Worm (Caenorhabditis elegans): Measurements from ENCODE around the gene Y17G7B.23.
A peak's percentile ranks its signal among the peaks of the same experiment; 100 is the strongest.

Y17G7B.23 gene

ce11 chrII:11974048-11974995, 24.7 kb upstream of the Y17G7B.23 start (continued):
- TF ChIP-seq ZK337.2 (GFP tag; IDR thresholded peaks at IDR 0.05) (no peak), zag-1 (tag; optimal IDR thresholded peaks at IDR 0.05) (no peak), skn-1 (tag; optimal IDR thresholded peaks at IDR 0.05) (no peak), fos-1 (tag; optimal IDR thresholded peaks at IDR 0.05) (no peak), nhr-11 (tag; optimal IDR thresholded peaks at IDR 0.05) (no peak), T26A8.4 (GFP tag; IDR thresholded peaks at IDR 0.05) (peak; percentile 67), dpl-1 (GFP tag; optimal IDR thresholded peaks at IDR 0.05) (no peak), ztf-11 (tag; optimal IDR thresholded peaks at IDR 0.05) (no peak), cey-2 (tag; optimal IDR thresholded peaks at IDR 0.05; ENCODE audit: borderline replicate concordance, insufficient read depth) (no peak), ctbp-1 (GFP tag; IDR thresholded peaks at IDR 0.05) (peak; percentile 6), arid-1 (GFP tag; conservative IDR thresholded peaks at IDR 0.05) (peak; percentile 62; the same call in 1 of the 2 replicates), nhr-42 (GFP tag; IDR thresholded peaks at IDR 0.05) (peak; percentile 49), ama-1 (optimal IDR thresholded peaks at IDR 0.05) (no peak), mes-2 (tag; optimal IDR thresholded peaks at IDR 0.05; ENCODE audit: poor library complexity, severe bottlenecking) (peak; percentile 41), spr-1 (tag; optimal IDR thresholded peaks at IDR 0.05) (no peak), mdt-29 (GFP tag; IDR thresholded peaks at IDR 0.05) (peak; percentile 37; the same call in 1 of the 2 replicates), php-3 (GFP tag; IDR thresholded peaks at IDR 0.05) (no peak; the same call in none of the 2 replicates), mxl-3 (GFP tag; optimal IDR thresholded peaks at IDR 0.05) (no peak), ceh-62 (tag; optimal IDR thresholded peaks at IDR 0.05) (no peak), pqm-1 (tag; optimal IDR thresholded peaks at IDR 0.05) (peak; percentile 15), nhr-10 (tag; optimal IDR thresholded peaks at IDR 0.05) (no peak), lim-7 (GFP tag; IDR thresholded peaks at IDR 0.05) (no peak), dmd-8 (GFP tag; IDR thresholded peaks at IDR 0.05) (no peak), ceh-32 (tag; optimal IDR thresholded peaks at IDR 0.05; ENCODE audit: poor library complexity) (no peak), lin-39 (tag; optimal IDR thresholded peaks at IDR 0.05) (peak; percentile 38), gei-8 (GFP tag; optimal IDR thresholded peaks at IDR 0.05) (no peak), zip-11 (GFP tag; IDR thresholded peaks at IDR 0.05) (peak; percentile 4; the same call in 1 of the 2 replicates), zip-2 (tag; optimal IDR thresholded peaks at IDR 0.05) (no peak), snpc-1.2 (GFP tag; IDR thresholded peaks at IDR 0.05) (0 out of 2 replicates have a peak, but pooled peaks have one; percentile 33), hmg-1.1 (GFP tag; IDR thresholded peaks at IDR 0.05) (no peak), ceh-82 (tag; optimal IDR thresholded peaks at IDR 0.05) (no peak), mdl-1 (tag; optimal IDR thresholded peaks at IDR 0.05) (no peak), nhr-237 (tag; optimal IDR thresholded peaks at IDR 0.05) (no peak), spr-3 (GFP tag; optimal IDR thresholded peaks at IDR 0.05) (no peak), hif-1 (tag; optimal IDR thresholded peaks at IDR 0.05) (peak in 1 of 2 experiments; percentile 32), lin-29 (GFP tag; IDR thresholded peaks at IDR 0.05) (peak; percentile 49; the same call in 1 of the 2 replicates), daf-8 (GFP tag; IDR thresholded peaks at IDR 0.05) (no peak), sdz-12 (GFP tag; optimal IDR thresholded peaks at IDR 0.05) (peak; percentile 24), ceh-20 (GFP tag; IDR thresholded peaks at IDR 0.05) (no peak), tra-1 (GFP tag; IDR thresholded peaks at IDR 0.05) (peak; percentile 54; the same call in 1 of the 2 replicates), lin-1 (GFP tag; IDR thresholded peaks at IDR 0.05) (no peak), attf-4 (tag; optimal IDR thresholded peaks at IDR 0.05) (no peak), mep-1 (tag; optimal IDR thresholded peaks at IDR 0.05) (peak; percentile 51), nhr-6 (tag; optimal IDR thresholded peaks at IDR 0.05) (no peak), ceh-44 (GFP tag; IDR thresholded peaks at IDR 0.05) (no peak), lsy-2 (tag; optimal IDR thresholded peaks at IDR 0.05) (peak in 1 of 2 experiments; percentile 64), rbr-2 (tag; optimal IDR thresholded peaks at IDR 0.05) (peak; percentile 41), daf-12 (tag; optimal IDR thresholded peaks at IDR 0.05) (no peak), unc-39 (tag; optimal IDR thresholded peaks at IDR 0.05) (no peak), dmd-6 (GFP tag; IDR thresholded peaks at IDR 0.05) (no peak; the same call in 1 of the 2 replicates)

Data from whole organism, L4 larva.